Worm (Caenorhabditis elegans): ENCODE data around the gene ncx-2.

The ncx-2 gene

DNA sequence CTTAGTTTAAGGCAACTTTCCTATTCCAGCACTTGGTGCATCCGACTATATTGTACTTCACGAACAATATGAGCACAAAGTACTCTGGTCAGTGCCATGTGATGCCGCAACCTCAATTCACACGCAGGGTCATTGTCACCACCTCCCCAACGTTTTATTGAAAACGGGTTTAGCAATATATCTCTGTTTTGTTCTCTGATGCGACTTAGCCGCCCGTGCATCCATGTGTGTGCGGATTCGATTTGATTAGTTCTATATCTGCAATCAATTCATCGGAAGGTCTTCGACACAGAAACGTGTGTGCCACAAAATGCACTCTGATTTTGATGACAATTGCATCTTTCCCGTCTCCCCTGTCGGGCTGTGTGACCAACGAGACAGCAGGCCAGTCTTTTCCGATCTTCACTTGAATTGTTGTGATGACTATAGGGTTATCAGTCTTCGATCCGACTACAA, 30.8 kb upstream of the ncx-2 start (continued):
- no peak for TF ChIP-seq F37D6.2 (tag; optimal IDR thresholded peaks at IDR 0.05)
- TF ChIP-seq rbr-2 (tag; optimal IDR thresholded peaks at IDR 0.05): no peak
- no peak for TF ChIP-seq saeg-2 (GFP tag; IDR thresholded peaks at IDR 0.05)
- TF ChIP-seq zag-1 (tag; optimal IDR thresholded peaks at IDR 0.05): no peak
- TF ChIP-seq egl-43 (GFP tag; IDR thresholded peaks at IDR 0.05): peak; percentile 15; the same call in 1 of the 2 replicates
- no peak for TF ChIP-seq ama-1 (optimal IDR thresholded peaks at IDR 0.05)
- peak; percentile 15 for TF ChIP-seq hlh-30 (tag; optimal IDR thresholded peaks at IDR 0.05; ENCODE audit: insufficient read depth)

DNA sequence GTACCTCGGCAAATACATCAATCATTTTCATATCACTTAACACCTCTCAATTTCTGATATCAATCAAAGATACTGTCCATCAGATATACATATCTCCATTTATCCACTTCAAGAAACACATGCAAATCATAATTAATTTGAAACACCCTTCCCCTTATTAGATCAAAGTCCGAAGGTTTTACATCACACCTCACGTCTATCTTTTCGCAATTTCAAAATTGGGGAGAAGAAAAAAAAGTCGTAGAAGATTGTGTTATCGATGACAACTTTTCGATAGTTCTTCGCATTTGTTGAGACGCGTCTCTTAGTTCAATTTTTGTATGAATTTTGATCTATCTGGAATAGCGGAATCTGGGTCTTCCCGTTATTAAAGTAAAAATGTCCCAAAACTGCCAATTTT, 30.2 kb upstream of the ncx-2 start:
- TF ChIP-seq ceh-32 (tag; optimal IDR thresholded peaks at IDR 0.05; ENCODE audit: poor library complexity) (no peak), dve-1 (tag; optimal IDR thresholded peaks at IDR 0.05; ENCODE audit: insufficient read depth) (peak; percentile 31), jun-1 (tag; optimal IDR thresholded peaks at IDR 0.05) (no peak), madf-9 (GFP tag; conservative IDR thresholded peaks at IDR 0.05) (no peak), spr-3 (GFP tag; optimal IDR thresholded peaks at IDR 0.05) (no peak), unc-62 (GFP tag; optimal IDR thresholded peaks at IDR 0.05 in 1 of 2) (peak in 1 of 2 experiments; percentile 44), unc-62 (tag; optimal IDR thresholded peaks at IDR 0.05) (no peak)

DNA sequence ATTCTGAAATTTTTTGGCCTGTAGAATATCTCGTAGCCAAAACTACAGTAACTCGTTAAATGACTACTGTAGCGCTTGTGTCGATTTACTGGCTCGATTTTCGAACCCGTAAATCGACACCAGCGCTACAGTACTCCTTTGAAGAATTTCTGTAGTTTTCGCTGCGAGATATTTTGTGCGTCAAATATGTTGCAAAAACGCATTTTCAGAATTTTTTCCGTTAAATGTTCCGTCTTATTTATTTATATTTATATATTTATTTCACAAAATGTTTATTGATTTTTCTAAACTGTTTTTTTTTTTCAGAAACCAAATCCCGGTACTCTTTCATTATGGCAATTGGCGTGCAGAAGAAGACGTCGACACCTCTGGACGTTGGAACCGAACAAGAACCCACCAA, 29.7 kb upstream of the ncx-2 start, which contains the start of gene natc-2:
Gene natc-2 (plus strand): TSS at position 301 of the 400 bp plus-strand sequence.
- TF ChIP-seq php-3 (GFP tag; IDR thresholded peaks at IDR 0.05): no peak
- no peak for TF ChIP-seq ZK546.5 (tag; optimal IDR thresholded peaks at IDR 0.05)
- TF ChIP-seq tag-97 (GFP tag; IDR thresholded peaks at IDR 0.05): no peak
- no peak for TF ChIP-seq dve-1 (tag; optimal IDR thresholded peaks at IDR 0.05; ENCODE audit: insufficient read depth)
- no peak for TF ChIP-seq ces-1 (GFP tag; optimal IDR thresholded peaks at IDR 0.05)
- TF ChIP-seq duxl-1 (tag; optimal IDR thresholded peaks at IDR 0.05; ENCODE audit: poor library complexity): no peak
- no peak for TF ChIP-seq unc-62 (GFP tag; optimal IDR thresholded peaks at IDR 0.05 in 1 of 2)
- no peak for TF ChIP-seq unc-62 (tag; optimal IDR thresholded peaks at IDR 0.05)
- no peak for TF ChIP-seq cey-2 (tag; optimal IDR thresholded peaks at IDR 0.05; ENCODE audit: borderline replicate concordance, insufficient read depth)
- no peak for TF ChIP-seq Y48G9A.11 (GFP tag; IDR thresholded peaks at IDR 0.05)
- TF ChIP-seq ceh-62 (tag; optimal IDR thresholded peaks at IDR 0.05): no peak
- TF ChIP-seq unc-130 (GFP tag; optimal IDR thresholded peaks at IDR 0.05): no peak
- TF ChIP-seq hlh-11 (tag; optimal IDR thresholded peaks at IDR 0.05): no peak
- no peak for TF ChIP-seq lin-15B (tag; optimal IDR thresholded peaks at IDR 0.05)
- TF ChIP-seq Y105C5A.15 (GFP tag; IDR thresholded peaks at IDR 0.05): no peak

DNA sequence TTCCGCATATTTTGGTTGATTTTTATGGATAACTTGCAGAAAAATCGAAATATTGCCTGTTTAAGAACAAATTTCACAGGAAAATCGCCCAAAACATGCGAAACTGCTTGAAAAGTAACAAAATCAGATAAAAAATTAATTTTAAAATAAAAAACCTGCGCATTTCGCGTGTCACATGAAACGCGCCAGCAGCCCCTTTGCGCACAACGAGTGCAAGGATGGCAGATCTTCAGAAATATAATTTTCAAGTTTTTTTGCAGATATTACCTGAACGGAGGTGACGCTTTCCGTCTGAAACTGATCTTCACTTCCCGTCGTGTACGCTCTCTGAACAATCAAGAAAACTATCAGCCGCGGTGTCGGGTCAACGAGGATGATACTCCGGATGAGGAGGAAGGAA, 28.5 kb upstream of the ncx-2 start:
- TF ChIP-seq hlh-30 (tag; optimal IDR thresholded peaks at IDR 0.05; ENCODE audit: insufficient read depth): peak; percentile 61
- TF ChIP-seq spr-3 (GFP tag; optimal IDR thresholded peaks at IDR 0.05): peak; percentile 33
- peak; percentile 66 for TF ChIP-seq dpl-1 (GFP tag; optimal IDR thresholded peaks at IDR 0.05)
- TF ChIP-seq attf-4 (tag; optimal IDR thresholded peaks at IDR 0.05): no peak
- TF ChIP-seq zip-11 (GFP tag; IDR thresholded peaks at IDR 0.05): no peak
- TF ChIP-seq nhr-102 (tag; optimal IDR thresholded peaks at IDR 0.05): no peak
- TF ChIP-seq tra-1 (GFP tag; IDR thresholded peaks at IDR 0.05): no peak
- TF ChIP-seq ZK546.5 (tag; optimal IDR thresholded peaks at IDR 0.05): no peak
- no peak for TF ChIP-seq snpc-1.2 (GFP tag; IDR thresholded peaks at IDR 0.05)
- TF ChIP-seq pha-4 (GFP tag; IDR thresholded peaks at IDR 0.05): no peak
- no peak for TF ChIP-seq pha-4 (tag; optimal IDR thresholded peaks at IDR 0.05)
- no peak for TF ChIP-seq nhr-48 (tag; optimal IDR thresholded peaks at IDR 0.05)
- TF ChIP-seq nhr-42 (GFP tag; IDR thresholded peaks at IDR 0.05): no peak
- no peak for TF ChIP-seq ceh-62 (tag; optimal IDR thresholded peaks at IDR 0.05)
- no peak for TF ChIP-seq nhr-41 (GFP tag; IDR thresholded peaks at IDR 0.05)
- TF ChIP-seq ceh-44 (GFP tag; IDR thresholded peaks at IDR 0.05): no peak
- TF ChIP-seq egl-27 (tag; optimal IDR thresholded peaks at IDR 0.05): no peak
- TF ChIP-seq T26A8.4 (GFP tag; IDR thresholded peaks at IDR 0.05): peak; percentile 13; the same call in 1 of the 2 replicates
- peak in 1 of 2 experiments; percentile 72 for TF ChIP-seq lsy-2 (tag; optimal IDR thresholded peaks at IDR 0.05)
- no peak for TF ChIP-seq dve-1 (tag; optimal IDR thresholded peaks at IDR 0.05; ENCODE audit: insufficient read depth)
- TF ChIP-seq snpc-4 (tag; optimal IDR thresholded peaks at IDR 0.05): no peak
- no peak for TF ChIP-seq lir-3 (tag; optimal IDR thresholded peaks at IDR 0.05)
- TF ChIP-seq nhr-25 (tag; optimal IDR thresholded peaks at IDR 0.05; ENCODE audit: borderline replicate concordance, insufficient read depth): no peak
- no peak for TF ChIP-seq vab-7 (GFP tag; IDR thresholded peaks at IDR 0.05)
